Fruit fly (Drosophila melanogaster) whole organism, wandering third instar larva: ENCODE measurements around the gene Dhc1.

Experiments used
- Abd-B ChIP-seq: fragments of >200 bp; optimal IDR thresholded peaks from 2 replicates; lab custom pipeline; 2017; ENCODE audit warnings: missing biosample characterization, missing genetic modification characterization
- CG32264 ChIP-seq: fragments of 200-800 bp; sonication (Bioruptor generic); optimal IDR thresholded peaks from 2 replicates; lab custom pipeline; 2016; ENCODE audit warnings: missing biosample characterization, missing genetic modification characterization
- CG9705 ChIP-seq: fragments of 200-800 bp; sonication (Bioruptor generic); optimal IDR thresholded peaks from 2 replicates; lab custom pipeline; 2018; ENCODE audit warnings: missing biosample characterization, mild to moderate bottlenecking, missing genetic modification characterization
- OdsH ChIP-seq: fragments of 200-800 bp; sonication (Bioruptor generic); optimal IDR thresholded peaks from 2 replicates; lab custom pipeline; 2016; ENCODE audit warnings: missing biosample characterization, mild to moderate bottlenecking, missing genetic modification characterization
- Rel ChIP-seq, 2 experiments: fragments of 200-800 bp; sonication (Bioruptor generic) in 1 of 2; optimal IDR thresholded peaks; 2 replicates in 1 of 2; 3 replicates in 1 of 2; lab custom pipeline; 2016 to 2019; ENCODE audit warnings: mild to moderate bottlenecking in 2 of 2, missing biosample characterization in 2 of 2, missing genetic modification characterization in 2 of 2, moderate library complexity in 1 of 2
- br ChIP-seq: fragments of 200-800 bp; sonication (Bioruptor generic); optimal IDR thresholded peaks from 2 replicates; lab custom pipeline; 2016; ENCODE audit warnings: missing biosample characterization, missing genetic modification characterization
- foxo ChIP-seq, 2 experiments: fragments of 200-800 bp; sonication (Bioruptor generic); optimal IDR thresholded peaks; 2 replicates in 1 of 2; 3 replicates in 1 of 2; lab custom pipeline; 2016 to 2017; ENCODE audit warnings: missing biosample characterization in 2 of 2, missing genetic modification characterization in 2 of 2
- fru ChIP-seq: fragments of 200-800 bp; sonication (Bioruptor generic); optimal IDR thresholded peaks from 3 replicates; lab custom pipeline; 2016; ENCODE audit warnings: missing biosample characterization, mild to moderate bottlenecking, missing genetic modification characterization
- h ChIP-seq: fragments of 200-800 bp; sonication (Bioruptor generic); optimal IDR thresholded peaks from 3 replicates; lab custom pipeline; 2016; ENCODE audit warnings: missing biosample characterization, mild to moderate bottlenecking, missing genetic modification characterization
- jim ChIP-seq: fragments of 175-275, 200-325 bp; sonication (Bioruptor generic); optimal IDR thresholded peaks from 2 replicates; lab custom pipeline; 2016; ENCODE audit warnings: missing biosample characterization, mild to moderate bottlenecking, missing genetic modification characterization
- pan ChIP-seq: fragments of >200 bp; optimal IDR thresholded peaks from 2 replicates; lab custom pipeline; 2017
- psq ChIP-seq: fragments of 200-800 bp; sonication (Bioruptor generic); optimal IDR thresholded peaks from 3 replicates; lab custom pipeline; 2017; ENCODE audit warnings: missing biosample characterization, mild to moderate bottlenecking, missing genetic modification characterization, moderate library complexity
- sage ChIP-seq: fragments of 200-800 bp; sonication (Bioruptor generic); optimal IDR thresholded peaks from 2 replicates; lab custom pipeline; 2016; ENCODE audit warnings: missing biosample characterization, mild to moderate bottlenecking, missing genetic modification characterization

- TF ChIP-seq jim (GFP tag; lab: Kevin White, UChicago) (no peak), pan (lab: Kevin White, UChicago) (no peak), foxo (GFP tag; optimal IDR thresholded peaks at IDR 0.05; lab: Kevin White, UChicago) (no peak), h (no peak), br (no peak), psq (no peak), OdsH (GFP tag; lab: Kevin White, UChicago) (no peak), fru (GFP tag; lab: Kevin White, UChicago) (no peak), CG32264 (GFP tag; lab: Kevin White, UChicago) (no peak), Abd-B (GFP tag; lab: Kevin White, UChicago) (no peak), CG9705 (GFP tag; lab: Kevin White, UChicago) (no peak), sage (GFP tag; lab: Kevin White, UChicago) (no peak), Rel (GFP tag; optimal IDR thresholded peaks at IDR 0.05; lab: Kevin White, UChicago) (no peak), Rel (tag; optimal IDR thresholded peaks at IDR 0.05; lab: Kevin White, UChicago) (no peak)
Measured at dm6 chr3R:9710228-9710627, 35.8 kb upstream of the Dhc1 start.
